Worm (Caenorhabditis elegans): ENCODE data around the gene F52E1.14.

The F52E1.14 gene

DNA sequence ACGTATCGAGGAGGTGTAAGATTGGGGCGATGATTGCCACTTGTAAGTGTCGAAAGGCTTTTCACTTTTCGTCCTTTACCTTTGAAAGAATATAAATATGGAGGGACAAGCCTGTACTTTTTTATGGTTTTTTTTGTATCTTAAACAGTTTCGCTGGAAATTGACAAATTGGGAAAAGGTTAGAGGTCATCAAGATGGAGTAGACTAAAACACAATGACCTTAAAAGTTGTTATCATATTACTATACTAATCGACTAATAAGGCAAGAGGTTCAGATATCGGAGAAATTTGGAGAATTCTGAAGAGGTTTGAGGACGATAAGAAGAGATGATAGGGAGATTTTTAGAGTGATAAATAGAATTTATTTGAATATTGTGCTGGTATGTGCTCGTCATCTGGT is 22.4 kb downstream of the F52E1.14 start:
- TF ChIP-seq ama-1 (optimal IDR thresholded peaks at IDR 0.05) = no peak
- TF ChIP-seq sea-1 (GFP tag; conservative IDR thresholded peaks at IDR 0.05) = no peak
- no peak for TF ChIP-seq hnd-1 (tag; optimal IDR thresholded peaks at IDR 0.05)
- TF ChIP-seq aly-1 (tag; optimal IDR thresholded peaks at IDR 0.05) = no peak
- TF ChIP-seq scrt-1 (GFP tag; IDR thresholded peaks at IDR 0.05) = no peak
- TF ChIP-seq tbx-37 (GFP tag; conservative IDR thresholded peaks at IDR 0.05) = no peak
- TF ChIP-seq hmbx-1 (tag; optimal IDR thresholded peaks at IDR 0.05) = no peak
- TF ChIP-seq tra-4 (tag; optimal IDR thresholded peaks at IDR 0.05) = no peak
- no peak for TF ChIP-seq flt-1 (GFP tag; IDR thresholded peaks at IDR 0.05)
- TF ChIP-seq hmg-4 (GFP tag; optimal IDR thresholded peaks at IDR 0.05) = no peak
- no peak for TF ChIP-seq ets-7 (tag; optimal IDR thresholded peaks at IDR 0.05)
- TF ChIP-seq tbx-11 (GFP tag; IDR thresholded peaks at IDR 0.05) = no peak
- TF ChIP-seq B0310.2 (tag; optimal IDR thresholded peaks at IDR 0.05) = no peak

DNA sequence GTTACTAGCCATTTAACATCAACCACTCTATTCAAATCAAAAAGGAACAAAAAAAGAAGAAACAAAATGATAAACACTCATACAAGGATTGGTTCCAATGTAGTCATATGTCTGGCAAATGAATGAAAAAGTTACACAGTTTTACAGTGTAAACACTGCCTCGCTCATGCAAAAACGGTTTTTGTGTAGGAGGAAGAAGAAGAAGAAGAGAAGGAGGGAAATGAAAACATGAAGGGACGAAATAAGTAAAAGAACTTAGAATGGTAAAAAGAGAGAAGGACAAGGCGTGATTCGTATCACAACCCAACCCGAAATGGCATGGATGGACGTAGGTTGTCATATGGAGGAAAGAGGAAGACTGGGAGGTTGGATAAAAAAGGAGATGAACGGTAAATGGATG is 23.2 kb downstream of the F52E1.14 start:
- TF ChIP-seq tra-4 (tag; optimal IDR thresholded peaks at IDR 0.05) (no peak), F13C5.2 (tag; optimal IDR thresholded peaks at IDR 0.05) (no peak), tbx-37 (GFP tag; conservative IDR thresholded peaks at IDR 0.05) (no peak), scrt-1 (GFP tag; IDR thresholded peaks at IDR 0.05) (no peak)

DNA sequence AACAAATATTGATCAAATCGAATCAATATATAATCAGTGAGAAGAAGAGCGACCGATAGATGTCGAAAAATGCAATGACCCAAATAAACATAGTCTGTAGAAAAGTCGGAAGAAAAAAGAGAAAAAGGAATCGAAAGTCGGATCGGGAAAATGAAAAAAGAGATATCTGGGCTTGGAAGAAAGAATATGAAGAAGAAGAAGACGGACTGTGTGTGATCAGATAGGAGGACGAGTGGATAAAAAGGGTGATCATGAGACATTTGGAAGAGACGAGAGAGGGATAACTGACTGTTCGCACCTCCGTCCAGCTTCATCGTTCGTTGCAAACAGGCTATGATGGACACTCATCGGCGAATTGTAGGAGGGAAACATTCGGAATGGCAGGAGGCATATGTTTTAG is 25.9 kb downstream of the F52E1.14 start:
- TF ChIP-seq tbx-37 (GFP tag; conservative IDR thresholded peaks at IDR 0.05) = no peak
- no peak for TF ChIP-seq aly-1 (tag; optimal IDR thresholded peaks at IDR 0.05)
- TF ChIP-seq B0310.2 (tag; optimal IDR thresholded peaks at IDR 0.05) = no peak
- no peak for TF ChIP-seq ceh-13 (GFP tag; optimal IDR thresholded peaks at IDR 0.05)
- TF ChIP-seq tra-4 (tag; optimal IDR thresholded peaks at IDR 0.05) = no peak
- TF ChIP-seq flt-1 (GFP tag; IDR thresholded peaks at IDR 0.05) = no peak
- no peak for TF ChIP-seq F13C5.2 (tag; optimal IDR thresholded peaks at IDR 0.05)
- no peak for TF ChIP-seq ets-7 (tag; optimal IDR thresholded peaks at IDR 0.05)
- TF ChIP-seq tbx-11 (GFP tag; IDR thresholded peaks at IDR 0.05) = no peak
- no peak for TF ChIP-seq ama-1 (optimal IDR thresholded peaks at IDR 0.05)
- no peak for TF ChIP-seq ceh-36 (tag; optimal IDR thresholded peaks at IDR 0.05)
- TF ChIP-seq scrt-1 (GFP tag; IDR thresholded peaks at IDR 0.05) = no peak
- TF ChIP-seq hmbx-1 (tag; optimal IDR thresholded peaks at IDR 0.05) = no peak

DNA sequence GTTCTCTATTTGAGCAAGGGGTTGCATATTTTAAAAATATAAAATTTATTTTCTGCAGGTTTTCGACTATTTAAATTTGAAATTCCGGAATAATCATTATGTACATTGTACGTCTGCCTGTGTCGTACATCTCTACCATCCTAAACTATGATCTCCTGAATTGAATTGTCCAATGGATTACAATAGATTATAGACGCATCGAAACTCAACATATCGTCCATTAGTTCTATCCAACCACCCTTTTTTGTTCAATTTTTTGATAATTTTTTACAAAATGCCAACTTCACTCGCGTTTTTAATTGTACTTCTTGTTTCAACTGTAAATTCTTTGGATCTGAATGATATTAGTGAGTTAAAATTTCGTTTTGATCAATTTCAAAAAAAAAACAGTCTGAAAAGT is 26.7 kb downstream of the F52E1.14 start, which contains the start of gene F52E1.2:
Gene F52E1.2, plus strand, starts transcription at position 190 of the 400 bp plus-strand sequence.
- TF ChIP-seq ets-7 (tag; optimal IDR thresholded peaks at IDR 0.05) = no peak
- no peak for TF ChIP-seq ceh-36 (tag; optimal IDR thresholded peaks at IDR 0.05)
- no peak for TF ChIP-seq ceh-13 (GFP tag; optimal IDR thresholded peaks at IDR 0.05)
- TF ChIP-seq flt-1 (GFP tag; IDR thresholded peaks at IDR 0.05) = no peak
- no peak for TF ChIP-seq sea-1 (GFP tag; conservative IDR thresholded peaks at IDR 0.05)

DNA sequence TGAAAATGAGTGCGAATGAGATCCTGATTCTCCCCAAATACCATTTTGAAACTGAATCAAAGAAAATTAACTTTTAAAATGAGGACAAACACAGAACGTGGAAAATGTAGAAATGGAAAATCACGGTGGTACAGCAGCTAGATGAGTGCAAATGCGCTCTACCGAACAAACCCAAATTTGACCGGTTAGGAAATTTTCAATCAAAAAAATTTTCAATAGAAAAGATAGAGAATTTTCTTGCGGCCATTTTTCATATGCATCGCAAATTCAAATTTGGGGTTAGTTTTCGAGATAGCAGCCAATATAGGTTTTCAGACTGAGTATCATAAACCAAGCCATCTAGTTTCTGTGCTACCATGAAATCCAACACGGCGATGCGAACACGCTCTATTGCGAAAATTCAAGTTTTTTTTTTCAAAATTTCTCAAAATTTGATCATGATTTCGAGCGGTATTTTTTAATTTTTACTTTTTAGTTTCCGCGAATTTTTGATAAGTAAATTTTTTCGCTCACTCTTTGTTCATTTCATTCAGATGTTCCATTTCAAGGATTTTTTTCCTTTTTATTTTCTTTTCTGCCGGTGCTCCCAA is 29.8 kb downstream of the F52E1.14 start, which contains the start of gene vha-18:
Gene vha-18, minus strand, starts transcription at position 51 of the 590 bp plus-strand sequence.
- TF ChIP-seq flt-1 (GFP tag; IDR thresholded peaks at IDR 0.05) (no peak), tbx-37 (GFP tag; conservative IDR thresholded peaks at IDR 0.05) (no peak), hmg-4 (GFP tag; optimal IDR thresholded peaks at IDR 0.05) (no peak), tra-4 (tag; optimal IDR thresholded peaks at IDR 0.05) (no peak), ceh-36 (tag; optimal IDR thresholded peaks at IDR 0.05) (no peak), ceh-13 (GFP tag; optimal IDR thresholded peaks at IDR 0.05) (no peak), B0310.2 (tag; optimal IDR thresholded peaks at IDR 0.05) (no peak), hnd-1 (tag; optimal IDR thresholded peaks at IDR 0.05) (no peak), aly-1 (tag; optimal IDR thresholded peaks at IDR 0.05) (no peak), F13C5.2 (tag; optimal IDR thresholded peaks at IDR 0.05) (no peak), ama-1 (optimal IDR thresholded peaks at IDR 0.05) (no peak), ets-7 (tag; optimal IDR thresholded peaks at IDR 0.05) (no peak), tbx-11 (GFP tag; IDR thresholded peaks at IDR 0.05) (no peak), scrt-1 (GFP tag; IDR thresholded peaks at IDR 0.05) (no peak), hmbx-1 (tag; optimal IDR thresholded peaks at IDR 0.05) (no peak), pes-1 (GFP tag; IDR thresholded peaks at IDR 0.05) (no peak)

DNA sequence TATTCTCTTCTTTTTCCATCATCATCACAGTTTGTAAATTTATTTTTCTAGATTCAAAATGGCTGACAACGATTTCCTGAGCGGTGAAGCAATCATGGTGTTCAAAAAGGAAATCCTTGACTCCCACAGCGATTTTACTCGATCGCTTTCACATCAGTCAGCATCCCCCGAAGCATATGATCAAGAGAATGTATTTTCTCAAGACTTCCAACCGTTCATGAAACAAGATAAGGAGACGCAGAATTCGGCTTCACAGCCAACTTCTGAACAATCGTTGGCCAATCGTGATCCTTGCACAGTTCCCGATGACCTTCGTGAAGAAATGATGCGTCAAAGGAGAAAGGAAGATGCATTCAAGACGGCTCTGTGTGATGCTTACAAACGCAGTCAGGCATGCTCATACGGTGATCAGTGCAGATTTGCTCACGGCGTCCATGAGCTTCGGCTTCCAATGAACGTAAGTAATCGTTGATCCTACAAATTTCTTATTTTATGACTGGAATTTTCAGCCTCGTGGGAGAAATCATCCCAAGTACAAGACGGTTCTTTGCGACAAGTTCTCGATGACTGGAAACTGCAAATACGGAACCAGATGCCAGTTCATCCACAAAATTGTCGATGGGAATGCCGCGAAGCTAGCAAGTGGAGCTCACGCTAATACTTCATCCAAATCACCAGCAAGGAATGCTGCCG is 30.5 kb downstream of the F52E1.14 start, which contains the start of gene pos-1:
Gene pos-1, plus strand, starts transcription at position 51 of the 693 bp plus-strand sequence.
- TF ChIP-seq hmg-4 (GFP tag; optimal IDR thresholded peaks at IDR 0.05) = no peak
- no peak for TF ChIP-seq sea-1 (GFP tag; conservative IDR thresholded peaks at IDR 0.05)
- no peak for TF ChIP-seq hmbx-1 (tag; optimal IDR thresholded peaks at IDR 0.05)
- TF ChIP-seq ets-7 (tag; optimal IDR thresholded peaks at IDR 0.05) = no peak
- TF ChIP-seq pes-1 (GFP tag; IDR thresholded peaks at IDR 0.05) = no peak
- TF ChIP-seq ceh-13 (GFP tag; optimal IDR thresholded peaks at IDR 0.05) = no peak
- TF ChIP-seq F13C5.2 (tag; optimal IDR thresholded peaks at IDR 0.05) = no peak
- no peak for TF ChIP-seq ceh-36 (tag; optimal IDR thresholded peaks at IDR 0.05)
- TF ChIP-seq tbx-11 (GFP tag; IDR thresholded peaks at IDR 0.05) = no peak
- no peak for TF ChIP-seq scrt-1 (GFP tag; IDR thresholded peaks at IDR 0.05)
- TF ChIP-seq tbx-37 (GFP tag; conservative IDR thresholded peaks at IDR 0.05) = no peak

DNA sequence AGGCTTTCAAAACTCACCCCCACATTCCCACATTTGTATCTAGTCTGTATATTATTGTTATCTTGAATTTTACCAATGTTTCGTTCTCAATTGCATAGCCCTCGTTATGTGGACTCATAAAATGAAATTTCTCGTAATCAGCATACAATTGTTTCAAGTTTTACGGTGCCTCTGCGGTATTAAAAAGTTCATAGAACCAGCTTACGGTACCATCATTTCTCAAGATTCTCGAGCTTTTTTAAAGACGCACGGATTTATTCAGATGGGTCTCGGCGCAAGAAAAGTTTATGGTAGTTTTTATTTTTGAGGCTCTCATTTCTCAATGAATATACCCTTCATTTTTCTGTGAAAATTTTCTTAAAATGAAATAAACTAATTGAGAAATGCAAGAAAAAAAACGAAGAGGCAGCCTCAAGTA is 31.4 kb downstream of the F52E1.14 start:
- TF ChIP-seq scrt-1 (GFP tag; IDR thresholded peaks at IDR 0.05) (no peak), ama-1 (optimal IDR thresholded peaks at IDR 0.05) (no peak), flt-1 (GFP tag; IDR thresholded peaks at IDR 0.05) (no peak), pes-1 (GFP tag; IDR thresholded peaks at IDR 0.05) (no peak), tbx-37 (GFP tag; conservative IDR thresholded peaks at IDR 0.05) (no peak), sea-1 (GFP tag; conservative IDR thresholded peaks at IDR 0.05) (no peak), ceh-13 (GFP tag; optimal IDR thresholded peaks at IDR 0.05) (no peak), B0310.2 (tag; optimal IDR thresholded peaks at IDR 0.05) (no peak), ceh-36 (tag; optimal IDR thresholded peaks at IDR 0.05) (no peak), tra-4 (tag; optimal IDR thresholded peaks at IDR 0.05) (no peak), hmg-4 (GFP tag; optimal IDR thresholded peaks at IDR 0.05) (no peak), hmbx-1 (tag; optimal IDR thresholded peaks at IDR 0.05) (no peak), tbx-11 (GFP tag; IDR thresholded peaks at IDR 0.05) (no peak), aly-1 (tag; optimal IDR thresholded peaks at IDR 0.05) (no peak), F13C5.2 (tag; optimal IDR thresholded peaks at IDR 0.05) (no peak)
